Fruit fly (Drosophila melanogaster): Measurements from ENCODE around the gene xit.

Gene xit

dm6 chrX:6824203-6824602 lies 3.4 kb downstream of the xit start, which contains the start of gene nonC (continued):
- TF ChIP-seq Rx (GFP tag; IDR thresholded peaks at IDR 0.05) (no peak), wdn (GFP tag; IDR thresholded peaks at IDR 0.05) (no peak), HLHmδ (GFP tag; optimal IDR thresholded peaks at IDR 0.05) (no peak), CG14667 (GFP tag; IDR thresholded peaks at IDR 0.05) (no peak), z (GFP tag; IDR thresholded peaks at IDR 0.05) (no peak), zen2 (GFP tag; IDR thresholded peaks at IDR 0.05; ENCODE audit: partially characterized antibody) (peak; percentile 78), ham (GFP tag; IDR thresholded peaks at IDR 0.05) (no peak), nmo (GFP tag; optimal IDR thresholded peaks at IDR 0.05) (peak; percentile 27), CG7556 (GFP tag; optimal IDR thresholded peaks at IDR 0.05) (no peak), CG2120 (GFP tag; optimal IDR thresholded peaks at IDR 0.05) (no peak), cg (GFP tag; optimal IDR thresholded peaks at IDR 0.05) (peak; percentile 11), inv (GFP tag; IDR thresholded peaks at IDR 0.05; ENCODE audit: partially characterized antibody) (peak; percentile 88), CG12744 (GFP tag; optimal IDR thresholded peaks at IDR 0.05) (no peak), ATbp (GFP tag; optimal IDR thresholded peaks at IDR 0.05) (no peak), Rfx (GFP tag; IDR thresholded peaks at IDR 0.05) (no peak), CG32772 (GFP tag; IDR thresholded peaks at IDR 0.05) (no peak), knrl (GFP tag; IDR thresholded peaks at IDR 0.05; ENCODE audit: partially characterized antibody) (peak; percentile 92), Antp (GFP tag; optimal IDR thresholded peaks at IDR 0.05) (no peak), CG5953 (GFP tag; IDR thresholded peaks at IDR 0.05) (no peak), hkb (optimal IDR thresholded peaks at IDR 0.05) (no peak), hkb (GFP tag; IDR thresholded peaks at IDR 0.05) (no peak), H15 (GFP tag; IDR thresholded peaks at IDR 0.05) (no peak), CG31441 (GFP tag; IDR thresholded peaks at IDR 0.05) (no peak), CG6854 (GFP tag; optimal IDR thresholded peaks at IDR 0.05) (no peak), Mes4 (GFP tag; optimal IDR thresholded peaks at IDR 0.05) (no peak), CrebB (tag; optimal IDR thresholded peaks at IDR 0.05) (no peak), caup (GFP tag; optimal IDR thresholded peaks at IDR 0.05; ENCODE audit: severe bottlenecking) (no peak), tup (GFP tag; optimal IDR thresholded peaks at IDR 0.05) (no peak), Nf-YA (GFP tag; IDR thresholded peaks at IDR 0.05) (no peak), Hr3 (GFP tag; optimal IDR thresholded peaks at IDR 0.05) (no peak), tin (GFP tag; optimal IDR thresholded peaks at IDR 0.05) (no peak), Med (GFP tag) (no peak), sim (GFP tag; IDR thresholded peaks at IDR 0.05) (no peak), CG32767 (GFP tag; IDR thresholded peaks at IDR 0.05) (no peak), vvl (GFP tag; IDR thresholded peaks at IDR 0.05) (no peak), gfzf (GFP tag; optimal IDR thresholded peaks at IDR 0.05) (peak; percentile 51), ci (GFP tag; IDR thresholded peaks at IDR 0.05) (no peak), zfh1 (GFP tag; IDR thresholded peaks at IDR 0.05) (no peak), MTF-1 (GFP tag; optimal IDR thresholded peaks at IDR 0.05; ENCODE audit: borderline replicate concordance) (no peak), CG9876 (GFP tag; optimal IDR thresholded peaks at IDR 0.05) (no peak), CG5245 (GFP tag; optimal IDR thresholded peaks at IDR 0.05) (no peak), CG2678 (tag; optimal IDR thresholded peaks at IDR 0.05) (no peak), sima (GFP tag; optimal IDR thresholded peaks at IDR 0.05) (no peak), CG32532 (GFP tag; IDR thresholded peaks at IDR 0.05) (no peak), CG16863 (GFP tag; optimal IDR thresholded peaks at IDR 0.05) (no peak), btn (GFP tag; optimal IDR thresholded peaks at IDR 0.05) (no peak), CG6689 (GFP tag; IDR thresholded peaks at IDR 0.05) (no peak), CG5180 (GFP tag; optimal IDR thresholded peaks at IDR 0.05) (no peak), CG12942 (GFP tag; optimal IDR thresholded peaks at IDR 0.05) (no peak), CG30403 (GFP tag; optimal IDR thresholded peaks at IDR 0.05) (no peak), CG17612 (GFP tag; IDR thresholded peaks at IDR 0.05) (no peak), pzg (GFP tag; optimal IDR thresholded peaks at IDR 0.05) (peak; percentile 70), Lpt (GFP tag; optimal IDR thresholded peaks at IDR 0.05) (no peak)
